Worm (Caenorhabditis elegans): ENCODE measurements around the gene F57F4.2.

Gene F57F4.2

ce11 chrV:6433446-6434178 lies 44.1 kb upstream of the F57F4.2 start, which contains the start of the genes gad-1 and erfa-1 (continued):
- no peak for TF ChIP-seq lsy-27 (tag; optimal IDR thresholded peaks at IDR 0.05; ENCODE audit: borderline replicate concordance, insufficient read depth)
- no peak for TF ChIP-seq ekl-4 (GFP tag; IDR thresholded peaks at IDR 0.05)
- TF ChIP-seq bed-1 (GFP tag; IDR thresholded peaks at IDR 0.05), result no peak
- TF ChIP-seq snpc-1.1 (tag; optimal IDR thresholded peaks at IDR 0.05; ENCODE audit: insufficient read depth), result no peak
- no peak for TF ChIP-seq K11D2.4 (GFP tag; IDR thresholded peaks at IDR 0.05)
- TF ChIP-seq D2030.7 (GFP tag; IDR thresholded peaks at IDR 0.05), result peak; percentile 37; the same call in 1 of the 2 replicates
- TF ChIP-seq cebp-2 (GFP tag; IDR thresholded peaks at IDR 0.05), result no peak
- TF ChIP-seq zim-3 (tag; optimal IDR thresholded peaks at IDR 0.05), result no peak
- TF ChIP-seq hlh-12 (tag; optimal IDR thresholded peaks at IDR 0.05), result no peak
- no peak for TF ChIP-seq Y53G8AR.9 (GFP tag; conservative IDR thresholded peaks at IDR 0.05)
- no peak for TF ChIP-seq nhr-179 (tag; optimal IDR thresholded peaks at IDR 0.05)
- no peak for TF ChIP-seq tbp1 (GFP tag; optimal IDR thresholded peaks at IDR 0.05)
- TF ChIP-seq dpff-1 (tag; optimal IDR thresholded peaks at IDR 0.05), result no peak
- TF ChIP-seq nhr-90 (tag; optimal IDR thresholded peaks at IDR 0.05), result no peak
- TF ChIP-seq nfya-1 (tag; optimal IDR thresholded peaks at IDR 0.05; ENCODE audit: borderline replicate concordance, insufficient read depth), result no peak
- TF ChIP-seq chd-7 (tag; optimal IDR thresholded peaks at IDR 0.05), result no peak
- TF ChIP-seq ceh-40 (GFP tag; IDR thresholded peaks at IDR 0.05), result no peak
- TF ChIP-seq ama-1 (optimal IDR thresholded peaks at IDR 0.05), result no peak
- TF ChIP-seq ama-1 (GFP tag; optimal IDR thresholded peaks at IDR 0.05), result no peak
- TF ChIP-seq Y56A3A.18 (GFP tag; IDR thresholded peaks at IDR 0.05), result no peak
- TF ChIP-seq ztf-6 (GFP tag; IDR thresholded peaks at IDR 0.05), result no peak
- peak; percentile 78 for TF ChIP-seq mcd-1 (GFP tag; IDR thresholded peaks at IDR 0.05)
- TF ChIP-seq let-526 (GFP tag; IDR thresholded peaks at IDR 0.05), result no peak
- no peak for TF ChIP-seq tbx-9 (tag; optimal IDR thresholded peaks at IDR 0.05; ENCODE audit: borderline replicate concordance)
- no peak for TF ChIP-seq lag-1 (GFP tag; IDR thresholded peaks at IDR 0.05)
- TF ChIP-seq madf-10 (tag; optimal IDR thresholded peaks at IDR 0.05), result no peak
- TF ChIP-seq F39B2.1 (GFP tag; IDR thresholded peaks at IDR 0.05), result no peak
- TF ChIP-seq rpc-1 (optimal IDR thresholded peaks at IDR 0.05), result no peak
- TF ChIP-seq rpc-1 (tag; optimal IDR thresholded peaks at IDR 0.05), result no peak
- no peak for TF ChIP-seq tlf-1 (GFP tag; optimal IDR thresholded peaks at IDR 0.05)
- TF ChIP-seq nhr-80 (tag; optimal IDR thresholded peaks at IDR 0.05), result peak; percentile 34
- TF ChIP-seq die-1 (tag; optimal IDR thresholded peaks at IDR 0.05), result no peak

ce11 chrV:6430526-6431371 lies 41.2 kb upstream of the F57F4.2 start:
- TF ChIP-seq ama-1 (optimal IDR thresholded peaks at IDR 0.05) (no peak), ama-1 (GFP tag; optimal IDR thresholded peaks at IDR 0.05) (peak in 1 of 2 experiments; percentile 8), aptf-2 (GFP tag; conservative IDR thresholded peaks at IDR 0.05) (no peak), F33H1.4 (GFP tag; IDR thresholded peaks at IDR 0.05) (0 out of 2 replicates have a peak, but pooled peaks have one; percentile 9), C06A6.2 (GFP tag; conservative IDR thresholded peaks at IDR 0.05) (no peak), cebp-1 (GFP tag; IDR thresholded peaks at IDR 0.05) (no peak), cebp-1 (tag; optimal IDR thresholded peaks at IDR 0.05) (peak; percentile 48), Y53F4B.3 (GFP tag; IDR thresholded peaks at IDR 0.05) (no peak), nfyb-1 (GFP tag; IDR thresholded peaks at IDR 0.05) (peak; percentile 52; the same call in 1 of the 2 replicates), tlf-1 (GFP tag; optimal IDR thresholded peaks at IDR 0.05) (no peak), F57A8.1 (GFP tag; optimal IDR thresholded peaks at IDR 0.05) (no peak), snpc-4 (GFP tag; optimal IDR thresholded peaks at IDR 0.05) (no peak), snpc-4 (tag; optimal IDR thresholded peaks at IDR 0.05) (peak in 1 of 4 experiments; percentile 1), nhr-80 (tag; optimal IDR thresholded peaks at IDR 0.05) (peak; percentile 71), lin-40 (tag; optimal IDR thresholded peaks at IDR 0.05) (no peak), F57C9.4 (tag; optimal IDR thresholded peaks at IDR 0.05) (no peak), hmg-1.2 (GFP tag; IDR thresholded peaks at IDR 0.05) (no peak)
